Fruit fly (Drosophila melanogaster) whole organism: ENCODE results near the gene CG14062.

Source experiments
- CG8478 ChIP-seq: fragments of >200 bp; optimal IDR thresholded peaks from 2 replicates; lab custom pipeline; 2018; ENCODE audit warnings: inconsistent platforms
- Dll ChIP-seq: fragments of >200 bp; optimal IDR thresholded peaks from 2 replicates; lab custom pipeline; 2017
- EcR ChIP-seq, 2 experiments: fragments of >200 bp; optimal IDR thresholded peaks; 2 replicates each; lab custom pipeline; 2017; ENCODE audit warnings: missing biosample characterization in 2 of 2, missing genetic modification characterization in 2 of 2, missing genetic modification reagents in 2 of 2
- pan ChIP-seq: fragments of >200 bp; optimal IDR thresholded peaks from 2 replicates; lab custom pipeline; 2017
- usp ChIP-seq: fragments of >200 bp; optimal IDR thresholded peaks from 2 replicates; lab custom pipeline; 2017; ENCODE audit warnings: missing biosample characterization, missing genetic modification characterization, mixed read lengths

DNA sequence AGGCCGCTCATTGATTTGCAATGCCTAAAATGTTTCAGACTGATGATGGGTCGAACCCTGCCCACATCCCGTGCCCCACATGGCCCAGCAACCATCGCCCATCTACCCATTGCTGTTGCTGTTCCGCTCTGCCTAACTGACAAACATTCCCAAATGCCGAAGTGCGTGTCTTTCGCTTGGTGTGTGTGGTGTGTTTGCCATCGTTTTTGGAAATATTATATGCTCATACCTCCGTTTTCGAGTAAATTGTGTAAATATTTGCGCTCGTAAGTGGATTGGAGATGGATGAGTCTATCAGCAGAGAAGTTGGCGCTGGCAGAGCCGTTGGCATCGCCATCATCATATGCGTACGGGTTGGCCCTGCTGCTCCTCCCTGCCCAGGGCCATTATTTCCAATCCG lies 45.2 kb downstream of the CG14062 start:
- TF ChIP-seq EcR (GFP tag; optimal IDR thresholded peaks at IDR 0.05; lab: Kevin White, UChicago) (no peak), Dll (lab: Kevin White, UChicago) (no peak), pan (lab: Kevin White, UChicago) (no peak), CG8478 (lab: Kevin White, UChicago) (no peak), usp (no peak)
